Worm (Caenorhabditis elegans): ENCODE measurements around the gene rde-4.

- TF ChIP-seq lsy-12 (tag; optimal IDR thresholded peaks at IDR 0.05) (no peak), elt-2 (tag; optimal IDR thresholded peaks at IDR 0.05) (no peak), zag-1 (tag; optimal IDR thresholded peaks at IDR 0.05) (no peak), unc-62 (GFP tag; optimal IDR thresholded peaks at IDR 0.05) (no peak), snpc-4 (tag; optimal IDR thresholded peaks at IDR 0.05) (no peak), ZK546.5 (tag; optimal IDR thresholded peaks at IDR 0.05) (no peak), ztf-11 (tag; optimal IDR thresholded peaks at IDR 0.05) (no peak), fkh-10 (GFP tag; optimal IDR thresholded peaks at IDR 0.05) (no peak), mdl-1 (tag; optimal IDR thresholded peaks at IDR 0.05) (no peak), nhr-76 (tag; optimal IDR thresholded peaks at IDR 0.05) (no peak), nhr-237 (tag; optimal IDR thresholded peaks at IDR 0.05) (no peak)
Measured at ce11 chrIII:10178552-10178951, 39.9 kb downstream of the rde-4 start.

All from whole organism, L3 larva.